Worm (Caenorhabditis elegans) whole organism, early embryonic: ENCODE data around the gene Y47D3A.14.

Source experiments
- B0310.2 ChIP-seq: sonication (generic microtip); optimal IDR thresholded peaks from 2 replicates; lab custom pipeline; 2016; ENCODE audit warnings: mild to moderate bottlenecking, missing genetic modification characterization, missing compliant biosample characterization
- F13C5.2 ChIP-seq: sonication (generic microtip); optimal IDR thresholded peaks from 2 replicates; lab custom pipeline; 2017; ENCODE audit warnings: mild to moderate bottlenecking, missing genetic modification characterization, inconsistent platforms, missing compliant biosample characterization
- aly-1 ChIP-seq: sonication (generic microtip); optimal IDR thresholded peaks from 2 replicates; lab custom pipeline; 2016; ENCODE audit warnings: missing genetic modification characterization, missing compliant biosample characterization
- ama-1 ChIP-seq: fragments of 150-350 bp; optimal IDR thresholded peaks from 2 replicates; lab custom pipeline; 2014
- ceh-13 ChIP-seq: fragments of 200-800 bp; sonication (Bioruptor generic); optimal IDR thresholded peaks from 2 replicates; lab custom pipeline; 2018; ENCODE audit warnings: mild to moderate bottlenecking, missing genetic modification characterization, missing compliant biosample characterization
- ceh-36 ChIP-seq: sonication (generic microtip); optimal IDR thresholded peaks from 2 replicates; lab custom pipeline; 2016; ENCODE audit warnings: missing genetic modification characterization, inconsistent platforms, missing compliant biosample characterization
- ets-7 ChIP-seq: sonication (generic microtip); optimal IDR thresholded peaks from 2 replicates; lab custom pipeline; 2016; ENCODE audit warnings: missing genotype, missing genetic modification characterization, missing compliant biosample characterization
- flt-1 ChIP-seq: fragments of 200-800 bp; sonication (Bioruptor generic); IDR thresholded peaks from 2 replicates; pipeline ENCODE4 v1.3.6; 2022; ENCODE audit warnings: missing genetic modification characterization, missing compliant biosample characterization
- hmbx-1 ChIP-seq: sonication (generic microtip); optimal IDR thresholded peaks from 2 replicates; lab custom pipeline; 2016; ENCODE audit warnings: mild to moderate bottlenecking, missing genetic modification characterization, missing compliant biosample characterization
- hmg-4 ChIP-seq: fragments of 200-800 bp; sonication (Bioruptor generic); optimal IDR thresholded peaks from 2 replicates; lab custom pipeline; 2018; ENCODE audit warnings: mild to moderate bottlenecking, missing genetic modification characterization, missing compliant biosample characterization
- hnd-1 ChIP-seq: sonication (generic microtip); optimal IDR thresholded peaks from 2 replicates; lab custom pipeline; 2016; ENCODE audit warnings: missing genetic modification characterization, missing compliant biosample characterization
- pes-1 ChIP-seq: fragments of 200-800 bp; sonication (Bioruptor generic); IDR thresholded peaks from 2 replicates; pipeline ENCODE4 v1.3.6; 2022; ENCODE audit warnings: missing genetic modification reagents, missing genetic modification characterization, missing compliant biosample characterization
- scrt-1 ChIP-seq: fragments of 200-800 bp; sonication (Bioruptor generic); IDR thresholded peaks from 2 replicates; pipeline ENCODE4 v1.3.6; 2022; ENCODE audit warnings: missing genetic modification characterization, missing compliant biosample characterization
- sea-1 ChIP-seq: fragments of 200-800 bp; sonication (Bioruptor generic); conservative IDR thresholded peaks from 2 replicates; pipeline ENCODE4 v1.3.6; 2022; ENCODE audit warnings: missing genetic modification characterization, missing compliant biosample characterization
- tbx-11 ChIP-seq: fragments of 200-800 bp; sonication (Bioruptor generic); IDR thresholded peaks from 2 replicates; pipeline ENCODE4 v1.3.6; 2022; ENCODE audit warnings: missing genetic modification characterization, missing compliant biosample characterization
- tbx-37 ChIP-seq: fragments of 200-800 bp; sonication (Bioruptor generic); conservative IDR thresholded peaks from 2 replicates; pipeline ENCODE4 v1.3.6; 2022; ENCODE audit warnings: missing genetic modification reagents, missing genetic modification characterization, missing compliant biosample characterization
- tra-4 ChIP-seq: sonication (generic microtip); optimal IDR thresholded peaks from 2 replicates; lab custom pipeline; 2017; ENCODE audit warnings: missing genetic modification characterization, missing compliant biosample characterization

Y47D3A.14 gene

ce11 chrIII:11270795-11271194, 34.1 kb upstream of the Y47D3A.14 start, which contains the start of gene obr-1:
Gene obr-1 (minus strand): TSS chrIII:11270895.
- TF ChIP-seq aly-1 (no peak), tra-4 (tag; lab: Kevin White, UChicago) (no peak), sea-1 (GFP tag; lab: Robert Waterston, UW) (no peak), ceh-36 (no peak), flt-1 (GFP tag; lab: Robert Waterston, UW) (no peak), scrt-1 (GFP tag; lab: Robert Waterston, UW) (no peak), hnd-1 (tag; lab: Kevin White, UChicago) (no peak), B0310.2 (tag; lab: Kevin White, UChicago) (no peak), pes-1 (GFP tag; lab: Robert Waterston, UW) (no peak), ama-1 (no peak), ceh-13 (GFP tag; lab: Kevin White, UChicago) (no peak), hmbx-1 (no peak), F13C5.2 (tag; lab: Kevin White, UChicago) (no peak), hmg-4 (GFP tag; lab: Kevin White, UChicago) (no peak), tbx-11 (no peak), tbx-37 (GFP tag; lab: Robert Waterston, UW) (no peak), ets-7 (tag; lab: Kevin White, UChicago) (no peak)

ce11 chrIII:11269206-11269605, 32.5 kb upstream of the Y47D3A.14 start:
- TF ChIP-seq hmbx-1 (no peak), tra-4 (tag; lab: Kevin White, UChicago) (no peak), scrt-1 (GFP tag; lab: Robert Waterston, UW) (no peak), ets-7 (tag; lab: Kevin White, UChicago) (no peak), flt-1 (GFP tag; lab: Robert Waterston, UW) (no peak), ceh-13 (GFP tag; lab: Kevin White, UChicago) (no peak), ama-1 (no peak), tbx-11 (no peak)

- TF ChIP-seq pes-1 (GFP tag; lab: Robert Waterston, UW), result no peak
- TF ChIP-seq tra-4 (tag; lab: Kevin White, UChicago), result no peak
- TF ChIP-seq B0310.2 (tag; lab: Kevin White, UChicago), result no peak
- TF ChIP-seq hmbx-1, result no peak
- no peak for TF ChIP-seq scrt-1 (GFP tag; lab: Robert Waterston, UW)
- TF ChIP-seq ets-7 (tag; lab: Kevin White, UChicago), result no peak
- TF ChIP-seq flt-1 (GFP tag; lab: Robert Waterston, UW), result no peak
- TF ChIP-seq F13C5.2 (tag; lab: Kevin White, UChicago), result no peak
Measured at ce11 chrIII:11268532-11268931, 31.9 kb upstream of the Y47D3A.14 start.

- TF ChIP-seq sea-1 (GFP tag; lab: Robert Waterston, UW) (no peak), ama-1 (no peak), scrt-1 (GFP tag; lab: Robert Waterston, UW) (no peak), tra-4 (tag; lab: Kevin White, UChicago) (no peak), tbx-37 (GFP tag; lab: Robert Waterston, UW) (no peak), F13C5.2 (tag; lab: Kevin White, UChicago) (no peak), B0310.2 (tag; lab: Kevin White, UChicago) (no peak), tbx-11 (no peak), hmg-4 (GFP tag; lab: Kevin White, UChicago) (no peak)
Measured at ce11 chrIII:11267372-11267771, 30.7 kb upstream of the Y47D3A.14 start.

- TF ChIP-seq scrt-1 (GFP tag; lab: Robert Waterston, UW), result no peak
- TF ChIP-seq pes-1 (GFP tag; lab: Robert Waterston, UW), result no peak
- no peak for TF ChIP-seq ceh-13 (GFP tag; lab: Kevin White, UChicago)
- TF ChIP-seq hmg-4 (GFP tag; lab: Kevin White, UChicago), result no peak
- TF ChIP-seq ets-7 (tag; lab: Kevin White, UChicago), result no peak
Measured at ce11 chrIII:11262089-11262488, 25.4 kb upstream of the Y47D3A.14 start.

ce11 chrIII:11255072-11255471, 18.4 kb upstream of the Y47D3A.14 start:
- TF ChIP-seq ets-7 (tag; lab: Kevin White, UChicago), result no peak
- TF ChIP-seq scrt-1 (GFP tag; lab: Robert Waterston, UW), result no peak
- TF ChIP-seq flt-1 (GFP tag; lab: Robert Waterston, UW), result no peak
- no peak for TF ChIP-seq pes-1 (GFP tag; lab: Robert Waterston, UW)
- no peak for TF ChIP-seq B0310.2 (tag; lab: Kevin White, UChicago)
- no peak for TF ChIP-seq sea-1 (GFP tag; lab: Robert Waterston, UW)
- no peak for TF ChIP-seq aly-1
- TF ChIP-seq tra-4 (tag; lab: Kevin White, UChicago), result no peak
- TF ChIP-seq hmbx-1, result no peak
- no peak for TF ChIP-seq tbx-11
- no peak for TF ChIP-seq F13C5.2 (tag; lab: Kevin White, UChicago)
- no peak for TF ChIP-seq tbx-37 (GFP tag; lab: Robert Waterston, UW)
- TF ChIP-seq hmg-4 (GFP tag; lab: Kevin White, UChicago), result no peak
- TF ChIP-seq ama-1, result no peak
- no peak for TF ChIP-seq ceh-13 (GFP tag; lab: Kevin White, UChicago)
- TF ChIP-seq ceh-36, result no peak
- TF ChIP-seq hnd-1 (tag; lab: Kevin White, UChicago), result no peak

ce11 chrIII:11251718-11252441, 15.2 kb upstream of the Y47D3A.14 start, which contains the start of gene Y47D3A.32:
Gene Y47D3A.32 (plus strand): TSS chrIII:11252391.
- TF ChIP-seq sea-1 (GFP tag; lab: Robert Waterston, UW) (no peak), F13C5.2 (tag; lab: Kevin White, UChicago) (no peak), hnd-1 (tag; lab: Kevin White, UChicago) (no peak), aly-1 (no peak), flt-1 (GFP tag; lab: Robert Waterston, UW) (no peak), ets-7 (tag; lab: Kevin White, UChicago) (no peak), ceh-13 (GFP tag; lab: Kevin White, UChicago) (no peak), tbx-37 (GFP tag; lab: Robert Waterston, UW) (no peak), ama-1 (no peak)
